Fruit fly (Drosophila melanogaster) whole organism, embryonic: ENCODE measurements around the gene Parg.

ENCODE experiments used
- CG1024 ChIP-seq: fragments of 200-800 bp; sonication (Bioruptor generic); IDR thresholded peaks from 2 replicates; pipeline ENCODE4 v1.3.6; 2022; ENCODE audit warnings: missing biosample characterization, missing genetic modification characterization
- CG12236 ChIP-seq: fragments of 200-800 bp; sonication (Bioruptor generic); optimal IDR thresholded peaks from 2 replicates; lab custom pipeline; 2016; ENCODE audit warnings: missing biosample characterization, missing genetic modification characterization
- CG4360 ChIP-seq: fragments of 200-800 bp; sonication (Bioruptor generic); IDR thresholded peaks from 2 replicates; pipeline ENCODE4 v1.3.6; 2022; ENCODE audit warnings: missing biosample characterization, missing genetic modification characterization
- CG9609 ChIP-seq: fragments of 200-800 bp; sonication (Bioruptor generic); optimal IDR thresholded peaks from 3 replicates; lab custom pipeline; 2016; ENCODE audit warnings: missing biosample characterization, missing genetic modification characterization
- CG9727 ChIP-seq: fragments of 200-800 bp; sonication (Bioruptor generic); optimal IDR thresholded peaks from 3 replicates; lab custom pipeline; 2017; ENCODE audit warnings: missing biosample characterization, mild to moderate bottlenecking, missing genetic modification characterization
- Med ChIP-seq: fragments of 200-800 bp; sonication (Bioruptor generic); peaks from one replicate; lab custom pipeline; 2016; ENCODE audit warnings: missing biosample characterization, missing genetic modification characterization, mild to moderate bottlenecking, inconsistent platforms, moderate library complexity
- amos ChIP-seq: fragments of 200-800 bp; sonication (Bioruptor generic); IDR thresholded peaks from 2 replicates; pipeline ENCODE4 v1.3.6; 2022; ENCODE audit warnings: missing biosample characterization, missing genetic modification characterization; ENCODE audit not compliant: partially characterized antibody
- bbx ChIP-seq: fragments of 200-800 bp; sonication (Bioruptor generic); IDR thresholded peaks from 2 replicates; pipeline ENCODE4 v1.3.6; 2022; ENCODE audit warnings: missing biosample characterization, missing genetic modification characterization; ENCODE audit not compliant: partially characterized antibody
- bcd ChIP-seq: fragments of 200-800 bp; sonication (Bioruptor generic); optimal IDR thresholded peaks from 2 replicates; lab custom pipeline; 2017; ENCODE audit warnings: missing biosample characterization, mild to moderate bottlenecking, missing genetic modification characterization
- en ChIP-seq: fragments of 200-800 bp; sonication (Bioruptor generic); optimal IDR thresholded peaks from 2 replicates; lab custom pipeline; 2016; ENCODE audit warnings: missing biosample characterization, missing genetic modification characterization
- grau ChIP-seq: fragments of 200-800 bp; optimal IDR thresholded peaks from 3 replicates; lab custom pipeline; 2019; ENCODE audit warnings: missing biosample characterization, mild to moderate bottlenecking, missing genetic modification characterization, moderate library complexity
- onecut ChIP-seq: fragments of 200-800 bp; sonication (Bioruptor generic); IDR thresholded peaks from 2 replicates; pipeline ENCODE4 v1.3.6; 2022; ENCODE audit warnings: missing biosample characterization, missing genetic modification characterization
- schlank ChIP-seq: fragments of 200-800 bp; sonication (Bioruptor generic); optimal IDR thresholded peaks from 2 replicates; lab custom pipeline; 2018; ENCODE audit warnings: missing biosample characterization, mild to moderate bottlenecking, missing genetic modification characterization
- ssp ChIP-seq: fragments of 200-800 bp; sonication (Bioruptor generic); IDR thresholded peaks from 2 replicates; pipeline ENCODE4 v1.3.6; 2022; ENCODE audit warnings: missing biosample characterization, missing genetic modification characterization

DNA sequence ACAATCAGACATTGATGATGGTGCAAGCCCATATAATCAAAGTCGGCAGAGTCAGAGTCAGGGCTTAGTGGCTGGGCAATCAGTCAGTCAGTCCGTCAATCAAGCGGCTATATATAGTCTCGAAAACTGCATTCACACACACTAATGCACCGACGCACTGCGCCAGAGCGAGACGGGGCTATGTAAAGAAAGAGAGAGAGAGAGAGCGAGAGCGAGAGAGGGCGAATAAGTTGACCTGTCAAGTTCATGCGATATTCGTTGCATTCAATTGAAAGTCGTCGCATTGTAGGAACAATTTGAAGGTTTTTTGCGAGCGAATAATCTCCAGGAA, 11.1 kb upstream of the Parg start:
- TF ChIP-seq CG1024 (GFP tag; lab: Robert Waterston, UW) (no peak), amos (GFP tag; lab: Robert Waterston, UW) (no peak), bbx (no peak), CG4360 (no peak), bcd (GFP tag; lab: Kevin White, UChicago) (no peak), Med (GFP tag; lab: Kevin White, UChicago) (no peak), onecut (no peak), schlank (no peak), CG9609 (no peak), CG12236 (GFP tag; lab: Kevin White, UChicago) (no peak), ssp (no peak), en (GFP tag; lab: Kevin White, UChicago) (no peak), CG9727 (no peak), grau (tag; lab: Kevin White, UChicago) (no peak)
